Worm (Caenorhabditis elegans): ENCODE data around the gene T13G4.1.

- no peak for TF ChIP-seq lsy-2 (tag; optimal IDR thresholded peaks at IDR 0.05)
- TF ChIP-seq sox-4 (tag; optimal IDR thresholded peaks at IDR 0.05): no peak
- no peak for TF ChIP-seq snpc-4 (tag; optimal IDR thresholded peaks at IDR 0.05)
- no peak for TF ChIP-seq zag-1 (tag; optimal IDR thresholded peaks at IDR 0.05)
- TF ChIP-seq fos-1 (tag; optimal IDR thresholded peaks at IDR 0.05): no peak
Measured at ce11 chrX:1238803-1239202, 45.9 kb downstream of the T13G4.1 start, which contains the start of gene C25G6.3.

Data from whole organism, L1 larva.